Worm (Caenorhabditis elegans) whole organism, L4/young adult: ENCODE data around the gene sri-54.
"Not testable (repeated sequence)": the region's sequence is repeated elsewhere in the genome, so short reads cannot be mapped to it uniquely, and the experiment has no call there.

Source experiments
- W03F9.2 ChIP-seq: fragments of 150-350 bp; optimal IDR thresholded peaks from 2 replicates; lab custom pipeline; 2014; ENCODE audit warnings: missing biosample characterization, missing genetic modification characterization
- dao-5 ChIP-seq: sonication (generic microtip); optimal IDR thresholded peaks from 2 replicates; lab custom pipeline; 2016; ENCODE audit warnings: missing genotype, missing genetic modification characterization, moderate library complexity, missing compliant biosample characterization
- him-1 ChIP-seq: sonication (generic microtip); optimal IDR thresholded peaks from 2 replicates; lab custom pipeline; 2016; ENCODE audit warnings: missing genotype, missing genetic modification reagents, missing genetic modification characterization, missing compliant biosample characterization

ce11 chrII:3184858-3185257 lies 47.2 kb upstream of the sri-54 start, which contains the start of gene sri-78:
- TF ChIP-seq him-1, W03F9.2, dao-5 (tag; lab: Kevin White, UChicago): not testable (repeated sequence)
